Worm (Caenorhabditis elegans) whole organism, L4 larva: ENCODE data around the gene hlh-14.

ENCODE experiments used
- F26F4.8 ChIP-seq: fragments of 200-800 bp; sonication (Bioruptor generic); conservative IDR thresholded peaks from 2 replicates; pipeline ENCODE4 v1.3.6; 2022; ENCODE audit warnings: missing genetic modification characterization, missing compliant biosample characterization
- F37D6.2 ChIP-seq: sonication (generic microtip); optimal IDR thresholded peaks from 2 replicates; lab custom pipeline; 2016; ENCODE audit warnings: mild to moderate bottlenecking, missing genetic modification characterization, missing compliant biosample characterization
- T20F7.1 ChIP-seq: fragments of 200-800 bp; sonication (Bioruptor generic); optimal IDR thresholded peaks from 2 replicates; lab custom pipeline; 2018; ENCODE audit warnings: mild to moderate bottlenecking, missing genetic modification characterization, missing compliant biosample characterization
- T26A8.4 ChIP-seq: fragments of 200-800 bp; sonication (Bioruptor generic); IDR thresholded peaks from 2 replicates; pipeline ENCODE4 v1.3.6; 2022; ENCODE audit warnings: missing genetic modification characterization, missing compliant biosample characterization
- Y105C5A.15 ChIP-seq: fragments of 200-800 bp; sonication (Bioruptor generic); IDR thresholded peaks from 2 replicates; pipeline ENCODE4 v1.3.6; 2022; ENCODE audit warnings: missing genetic modification characterization, missing compliant biosample characterization
- ZK337.2 ChIP-seq: fragments of 200-800 bp; sonication (Bioruptor generic); IDR thresholded peaks from 2 replicates; pipeline ENCODE4 v1.3.6; 2022; ENCODE audit warnings: missing genetic modification reagents, missing genetic modification characterization, missing compliant biosample characterization
- ZK546.5 ChIP-seq, 2 experiments: sonication (generic microtip); optimal IDR thresholded peaks; 2 replicates each; lab custom pipeline; 2017; ENCODE audit warnings: missing biosample characterization in 2 of 2, missing genetic modification characterization in 2 of 2
- aly-2 ChIP-seq: sonication (generic microtip); optimal IDR thresholded peaks from 2 replicates; lab custom pipeline; 2018; ENCODE audit warnings: missing biosample characterization, missing genetic modification characterization
- ceh-32 ChIP-seq: sonication (generic microtip); optimal IDR thresholded peaks from 2 replicates; lab custom pipeline; 2016; ENCODE audit warnings: mild to moderate bottlenecking, missing genetic modification characterization, missing compliant biosample characterization; ENCODE audit not compliant: poor library complexity
- ceh-62 ChIP-seq: sonication (generic microtip); optimal IDR thresholded peaks from 2 replicates; lab custom pipeline; 2017; ENCODE audit warnings: missing biosample characterization, missing genetic modification characterization
- ces-1 ChIP-seq: fragments of 150-350 bp; sonication (generic microtip); optimal IDR thresholded peaks from 4 replicates; lab custom pipeline; 2014; ENCODE audit warnings: missing biosample characterization, missing genetic modification reagents, missing genetic modification characterization
- cey-2 ChIP-seq: sonication (generic microtip); optimal IDR thresholded peaks from 3 replicates; lab custom pipeline; 2017; ENCODE audit warnings: missing genetic modification characterization, mild to moderate bottlenecking, missing compliant biosample characterization, antibody characterized with exemption, borderline replicate concordance; ENCODE audit not compliant: insufficient read depth
- ctbp-1 ChIP-seq: fragments of 200-800 bp; sonication (Bioruptor generic); IDR thresholded peaks from 2 replicates; pipeline ENCODE4 v1.3.6; 2022; ENCODE audit warnings: missing genetic modification reagents, missing genetic modification characterization, missing compliant biosample characterization
- daf-12 ChIP-seq: fragments of 150-350 bp; optimal IDR thresholded peaks from 2 replicates; lab custom pipeline; 2014; ENCODE audit warnings: missing biosample characterization, missing genetic modification reagents, missing genetic modification characterization
- dmd-8 ChIP-seq: fragments of 200-800 bp; sonication (Bioruptor generic); IDR thresholded peaks from 2 replicates; pipeline ENCODE4 v1.3.6; 2022; ENCODE audit warnings: missing genetic modification characterization, missing compliant biosample characterization
- dmd-9 ChIP-seq: fragments of 200-800 bp; sonication (Bioruptor generic); IDR thresholded peaks from 2 replicates; pipeline ENCODE4 v1.3.6; 2022; ENCODE audit warnings: missing genetic modification reagents, missing genetic modification characterization, missing compliant biosample characterization
- dpl-1 ChIP-seq: fragments of 150-350 bp; optimal IDR thresholded peaks from 2 replicates; lab custom pipeline; 2014; ENCODE audit warnings: missing biosample characterization, missing genetic modification reagents, missing genetic modification characterization
- duxl-1 ChIP-seq: sonication (generic microtip); optimal IDR thresholded peaks from 2 replicates; lab custom pipeline; 2016; ENCODE audit warnings: mild to moderate bottlenecking, missing genetic modification characterization, moderate library complexity, missing compliant biosample characterization; ENCODE audit not compliant: poor library complexity
- dve-1 ChIP-seq: sonication (generic microtip); optimal IDR thresholded peaks from 2 replicates; lab custom pipeline; 2017; ENCODE audit warnings: antibody characterized with exemption, mild to moderate bottlenecking, missing genetic modification characterization, missing compliant biosample characterization; ENCODE audit not compliant: insufficient read depth
- fos-1 ChIP-seq: fragments of 150-350 bp; optimal IDR thresholded peaks from 2 replicates; lab custom pipeline; 2014; ENCODE audit warnings: missing biosample characterization, missing genetic modification characterization
- hif-1 ChIP-seq, 2 experiments: sonication (generic microtip); optimal IDR thresholded peaks; 2 replicates each; lab custom pipeline; 2016 to 2017; ENCODE audit warnings: missing compliant biosample characterization in 2 of 2, missing genetic modification characterization in 2 of 2, missing genetic modification reagents in 2 of 2, missing genotype in 2 of 2, mild to moderate bottlenecking in 1 of 2
- hlh-30 ChIP-seq: sonication (generic microtip); optimal IDR thresholded peaks from 2 replicates; lab custom pipeline; 2017; ENCODE audit warnings: antibody characterized with exemption, mild to moderate bottlenecking, missing genetic modification characterization, missing compliant biosample characterization; ENCODE audit not compliant: insufficient read depth
- jun-1 ChIP-seq: fragments of 150-350 bp; optimal IDR thresholded peaks from 2 replicates; lab custom pipeline; 2014; ENCODE audit warnings: missing biosample characterization, missing genetic modification reagents, missing genetic modification characterization
- lin-15B ChIP-seq: fragments of 150-350 bp; sonication (generic microtip); optimal IDR thresholded peaks from 3 replicates; lab custom pipeline; 2014; ENCODE audit warnings: missing biosample characterization, missing genetic modification characterization
- lin-38 ChIP-seq: fragments of 200-800 bp; sonication (Bioruptor generic); IDR thresholded peaks from 2 replicates; pipeline ENCODE4 v1.3.6; 2022; ENCODE audit warnings: missing genetic modification reagents, missing genetic modification characterization, missing compliant biosample characterization
- madf-5 ChIP-seq, 2 experiments: fragments of 200-800 bp; sonication (Bioruptor generic); IDR thresholded peaks; 2 replicates each; pipeline ENCODE4 v1.3.6; 2022; ENCODE audit warnings: missing compliant biosample characterization in 2 of 2, missing genetic modification characterization in 2 of 2
- mdl-1 ChIP-seq, 2 experiments: fragments of 150-350 bp in 1 of 2; sonication (generic microtip) in 1 of 2; optimal IDR thresholded peaks; 2 replicates each; lab custom pipeline; 2014 to 2017; ENCODE audit warnings: missing biosample characterization in 2 of 2, missing genetic modification characterization in 2 of 2
- mep-1 ChIP-seq: fragments of 150-350 bp; sonication (generic microtip); optimal IDR thresholded peaks from 3 replicates; lab custom pipeline; 2014; ENCODE audit warnings: missing biosample characterization, missing genetic modification characterization
- mes-2 ChIP-seq: sonication (generic microtip); optimal IDR thresholded peaks from 2 replicates; lab custom pipeline; 2016; ENCODE audit warnings: missing genotype, mild to moderate bottlenecking, missing genetic modification characterization, missing compliant biosample characterization; ENCODE audit not compliant: poor library complexity, severe bottlenecking
- mxl-2 ChIP-seq: fragments of 200-800 bp; sonication (Bioruptor generic); conservative IDR thresholded peaks from 2 replicates; pipeline ENCODE4 v1.3.6; 2022; ENCODE audit warnings: missing genetic modification reagents, missing genetic modification characterization, missing compliant biosample characterization
- nhr-10 ChIP-seq: fragments of 150-350 bp; optimal IDR thresholded peaks from 2 replicates; lab custom pipeline; 2014; ENCODE audit warnings: missing biosample characterization, missing genetic modification characterization
- nhr-11 ChIP-seq: fragments of 150-350 bp; optimal IDR thresholded peaks from 2 replicates; lab custom pipeline; 2014; ENCODE audit warnings: missing biosample characterization, missing genetic modification characterization
- nhr-237 ChIP-seq: sonication (generic microtip); optimal IDR thresholded peaks from 2 replicates; lab custom pipeline; 2017; ENCODE audit warnings: missing biosample characterization, missing genetic modification characterization
- nhr-41 ChIP-seq: fragments of 200-800 bp; sonication (Bioruptor generic); IDR thresholded peaks from 2 replicates; pipeline ENCODE4 v1.3.6; 2022; ENCODE audit warnings: missing genetic modification reagents, missing genetic modification characterization, missing compliant biosample characterization
- nhr-42 ChIP-seq: fragments of 200-800 bp; sonication (Bioruptor generic); IDR thresholded peaks from 2 replicates; pipeline ENCODE4 v1.3.6; 2022; ENCODE audit warnings: missing genetic modification characterization, missing compliant biosample characterization
- nhr-48 ChIP-seq: sonication (generic microtip); optimal IDR thresholded peaks from 2 replicates; lab custom pipeline; 2016; ENCODE audit warnings: mild to moderate bottlenecking, missing genetic modification characterization, missing compliant biosample characterization
- nhr-6 ChIP-seq: fragments of 150-350 bp; optimal IDR thresholded peaks from 2 replicates; lab custom pipeline; 2014; ENCODE audit warnings: missing biosample characterization, missing genetic modification characterization
- pha-4 ChIP-seq, 2 experiments: fragments of 150-350 bp in 1 of 2; fragments of 200-800 bp in 1 of 2; sonication (Bioruptor generic) in 1 of 2; IDR thresholded peaks in 1 of 2; optimal IDR thresholded peaks in 1 of 2; 2 replicates each; pipeline versions ENCODE4 v1.3.6 to Lab custom; 2014 to 2022; ENCODE audit warnings: missing genetic modification characterization in 2 of 2, missing genetic modification reagents in 2 of 2, missing biosample characterization in 1 of 2, missing compliant biosample characterization in 1 of 2
- php-3 ChIP-seq: fragments of 200-800 bp; sonication (Bioruptor generic); IDR thresholded peaks from 2 replicates; pipeline ENCODE4 v1.3.6; 2022; ENCODE audit warnings: missing genetic modification reagents, missing genetic modification characterization, missing compliant biosample characterization
- pqm-1 ChIP-seq: sonication (generic microtip); optimal IDR thresholded peaks from 2 replicates; lab custom pipeline; 2017; ENCODE audit warnings: missing biosample characterization, missing genetic modification characterization
- saeg-2 ChIP-seq: fragments of 200-800 bp; sonication (Bioruptor generic); IDR thresholded peaks from 2 replicates; pipeline ENCODE4 v1.3.6; 2022; ENCODE audit warnings: missing genetic modification reagents, missing genetic modification characterization, missing compliant biosample characterization
- sdz-12 ChIP-seq: fragments of 200-800 bp; sonication (Bioruptor generic); optimal IDR thresholded peaks from 2 replicates; lab custom pipeline; 2018; ENCODE audit warnings: mild to moderate bottlenecking, missing genetic modification characterization, missing compliant biosample characterization
- set-16 ChIP-seq: fragments of 200-800 bp; sonication (Bioruptor generic); IDR thresholded peaks from 2 replicates; pipeline ENCODE4 v1.3.6; 2022; ENCODE audit warnings: missing genetic modification reagents, missing genetic modification characterization, missing compliant biosample characterization
- snpc-1.2 ChIP-seq: fragments of 200-800 bp; sonication (Bioruptor generic); IDR thresholded peaks from 2 replicates; pipeline ENCODE4 v1.3.6; 2022; ENCODE audit warnings: missing genetic modification reagents, missing genetic modification characterization, missing compliant biosample characterization
- spr-3 ChIP-seq: fragments of 200-800 bp; sonication (Bioruptor generic); optimal IDR thresholded peaks from 2 replicates; lab custom pipeline; 2018; ENCODE audit warnings: mild to moderate bottlenecking, missing genetic modification characterization, missing compliant biosample characterization
- unc-62 ChIP-seq, 3 experiments: fragments of 150-350 bp in 1 of 3; sonication (generic microtip); optimal IDR thresholded peaks in 2 of 3; peaks in 1 of 3; 1 replicate in 1 of 3; 2 replicates in 2 of 3; lab custom pipeline; 2014 to 2017; ENCODE audit warnings: missing biosample characterization in 3 of 3, missing genetic modification characterization in 3 of 3, missing genetic modification reagents in 3 of 3, missing genotype in 1 of 3
- zag-1 ChIP-seq: fragments of 150-350 bp; optimal IDR thresholded peaks from 2 replicates; lab custom pipeline; 2014; ENCODE audit warnings: missing biosample characterization, missing genetic modification characterization
- zfp-3 ChIP-seq: fragments of 200-800 bp; sonication (Bioruptor generic); conservative IDR thresholded peaks from 2 replicates; pipeline ENCODE4 v1.3.6; 2022; ENCODE audit warnings: missing genetic modification reagents, missing genetic modification characterization, missing compliant biosample characterization
- ztf-11 ChIP-seq: fragments of 150-350 bp; optimal IDR thresholded peaks from 2 replicates; lab custom pipeline; 2014; ENCODE audit warnings: missing biosample characterization, missing genetic modification characterization
- ztf-7 ChIP-seq: fragments of 150-350 bp; optimal IDR thresholded peaks from 2 replicates; lab custom pipeline; 2014; ENCODE audit warnings: missing biosample characterization, missing genetic modification characterization

The hlh-14 gene

ce11 chrII:5701485-5701884, 37.2 kb downstream of the hlh-14 start (continued):
- TF ChIP-seq dve-1 (tag; lab: Kevin White, UChicago) (peak; percentile 87), nhr-41 (no peak), T20F7.1 (GFP tag; lab: Kevin White, UChicago) (no peak), ztf-11 (no peak), dmd-9 (GFP tag; lab: Robert Waterston, UW) (no peak), nhr-237 (tag; lab: Kevin White, UChicago) (no peak), ZK337.2 (GFP tag; lab: Robert Waterston, UW) (no peak), nhr-6 (tag; lab: Kevin White, UChicago) (peak; percentile 46), nhr-11 (tag; lab: Kevin White, UChicago) (peak; percentile 0), php-3 (peak; percentile 45; the same call in 1 of the 2 replicates), F26F4.8 (GFP tag; lab: Robert Waterston, UW) (no peak), pha-4 (GFP tag; IDR thresholded peaks at IDR 0.05; lab: Robert Waterston, UW) (no peak), pha-4 (tag; optimal IDR thresholded peaks at IDR 0.05; lab: Kevin White, UChicago) (no peak), nhr-48 (tag; lab: Kevin White, UChicago) (no peak), lin-38 (GFP tag; lab: Robert Waterston, UW) (peak; percentile 57), zfp-3 (GFP tag; lab: Robert Waterston, UW) (no peak), dpl-1 (GFP tag; lab: Kevin White, UChicago) (peak; percentile 31), nhr-10 (no peak), daf-12 (tag; lab: Kevin White, UChicago) (no peak), snpc-1.2 (GFP tag; lab: Robert Waterston, UW) (no peak; the same call in 1 of the 2 replicates), nhr-42 (GFP tag; lab: Robert Waterston, UW) (no peak), sdz-12 (GFP tag; lab: Kevin White, UChicago) (no peak), mdl-1 (tag; optimal IDR thresholded peaks at IDR 0.05; lab: Kevin White, UChicago) (peak; percentile 59 to 75), spr-3 (peak; percentile 30), pqm-1 (no peak), ces-1 (no peak), F37D6.2 (no peak), hlh-30 (tag; lab: Kevin White, UChicago) (peak; percentile 86), hif-1 (tag; optimal IDR thresholded peaks at IDR 0.05; lab: Kevin White, UChicago) (no peak), ztf-7 (tag; lab: Kevin White, UChicago) (peak; percentile 27), ceh-62 (tag; lab: Kevin White, UChicago) (no peak), fos-1 (no peak), mxl-2 (GFP tag; lab: Robert Waterston, UW) (no peak), ZK546.5 (tag; optimal IDR thresholded peaks at IDR 0.05; lab: Kevin White, UChicago) (no peak), T26A8.4 (GFP tag; lab: Robert Waterston, UW) (peak; percentile 78), jun-1 (tag; lab: Kevin White, UChicago) (peak; percentile 30), set-16 (no peak), zag-1 (no peak), saeg-2 (no peak), duxl-1 (peak; percentile 76), mep-1 (tag; lab: Kevin White, UChicago) (peak; percentile 56), madf-5 (GFP tag; IDR thresholded peaks at IDR 0.05; lab: Robert Waterston, UW) (no peak), mes-2 (tag; lab: Kevin White, UChicago) (peak; percentile 77), Y105C5A.15 (GFP tag; lab: Robert Waterston, UW) (no peak), lin-15B (peak; percentile 19), aly-2 (tag; lab: Kevin White, UChicago) (no peak), ctbp-1 (GFP tag; lab: Robert Waterston, UW) (0 out of 2 replicates have a peak, but pooled peaks have one; percentile 53), unc-62 (GFP tag; optimal IDR thresholded peaks at IDR 0.05 in 1 of 2; lab: Kevin White, UChicago) (peak in 1 of 2 experiments; percentile 59), unc-62 (tag; optimal IDR thresholded peaks at IDR 0.05; lab: Kevin White, UChicago) (no peak), ceh-32 (no peak), cey-2 (tag; lab: Kevin White, UChicago) (no peak), dmd-8 (no peak)
